Fruit fly (Drosophila melanogaster) whole organism, wandering third instar larva: ENCODE results near the gene dac.

ENCODE experiments used
- Dfd ChIP-seq: fragments of >200 bp; optimal IDR thresholded peaks from 2 replicates; lab custom pipeline; 2017; ENCODE audit warnings: missing biosample characterization, missing genetic modification characterization
- HLH106 ChIP-seq: fragments of 200-800 bp; optimal IDR thresholded peaks from 3 replicates; lab custom pipeline; 2019; ENCODE audit warnings: missing biosample characterization, mild to moderate bottlenecking, missing genetic modification characterization, moderate library complexity
- Hnf4 ChIP-seq: fragments of 200-800 bp; sonication (Bioruptor generic); optimal IDR thresholded peaks from 2 replicates; lab custom pipeline; 2016; ENCODE audit warnings: missing biosample characterization, mild to moderate bottlenecking, missing genetic modification characterization
- Hr78 ChIP-seq: fragments of >200 bp; optimal IDR thresholded peaks from 2 replicates; lab custom pipeline; 2017; ENCODE audit warnings: missing biosample characterization, missing genetic modification characterization
- Hr83 ChIP-seq: fragments of 200-300 bp; sonication (Bioruptor generic); optimal IDR thresholded peaks from 2 replicates; lab custom pipeline; 2016; ENCODE audit warnings: missing biosample characterization, mild to moderate bottlenecking, missing genetic modification characterization, moderate library complexity; ENCODE audit not compliant: poor library complexity, severe bottlenecking
- Mio ChIP-seq: sonication (Bioruptor generic); optimal IDR thresholded peaks from 2 replicates; lab custom pipeline; 2016; ENCODE audit warnings: missing biosample characterization, missing genetic modification characterization
- Rel ChIP-seq, 2 experiments: fragments of 200-800 bp; sonication (Bioruptor generic) in 1 of 2; optimal IDR thresholded peaks; 2 replicates in 1 of 2; 3 replicates in 1 of 2; lab custom pipeline; 2016 to 2019; ENCODE audit warnings: mild to moderate bottlenecking in 2 of 2, missing biosample characterization in 2 of 2, missing genetic modification characterization in 2 of 2, moderate library complexity in 1 of 2
- dmrt93B ChIP-seq: fragments of 200-800 bp; sonication (Bioruptor generic); optimal IDR thresholded peaks from 2 replicates; lab custom pipeline; 2018; ENCODE audit warnings: missing biosample characterization, mild to moderate bottlenecking, missing genetic modification characterization
- ey ChIP-seq: fragments of 200-800 bp; sonication (Bioruptor generic); optimal IDR thresholded peaks from 2 replicates; lab custom pipeline; 2016; ENCODE audit warnings: missing biosample characterization, missing genetic modification characterization
- h ChIP-seq: fragments of 200-800 bp; sonication (Bioruptor generic); optimal IDR thresholded peaks from 3 replicates; lab custom pipeline; 2016; ENCODE audit warnings: missing biosample characterization, mild to moderate bottlenecking, missing genetic modification characterization
- jim ChIP-seq: fragments of 175-275, 200-325 bp; sonication (Bioruptor generic); optimal IDR thresholded peaks from 2 replicates; lab custom pipeline; 2016; ENCODE audit warnings: missing biosample characterization, mild to moderate bottlenecking, missing genetic modification characterization
- psq ChIP-seq: fragments of 200-800 bp; sonication (Bioruptor generic); optimal IDR thresholded peaks from 3 replicates; lab custom pipeline; 2017; ENCODE audit warnings: missing biosample characterization, mild to moderate bottlenecking, missing genetic modification characterization, moderate library complexity
- rgr ChIP-seq: fragments of 200-800 bp; sonication (Bioruptor generic); optimal IDR thresholded peaks from 3 replicates; lab custom pipeline; 2016; ENCODE audit warnings: missing biosample characterization, mild to moderate bottlenecking, missing genetic modification characterization
- tai ChIP-seq: sonication (Bioruptor generic); optimal IDR thresholded peaks from 2 replicates; lab custom pipeline; 2016; ENCODE audit warnings: missing biosample characterization, missing genetic modification characterization

dm6 chr2L:16535071-16535581 is 49.3 kb upstream of the dac start:
- TF ChIP-seq Hnf4 (GFP tag; lab: Kevin White, UChicago) (no peak), Rel (GFP tag; optimal IDR thresholded peaks at IDR 0.05; lab: Kevin White, UChicago) (no peak), Rel (tag; optimal IDR thresholded peaks at IDR 0.05; lab: Kevin White, UChicago) (no peak), HLH106 (tag; lab: Kevin White, UChicago) (peak; percentile 67), ey (GFP tag; lab: Kevin White, UChicago) (peak; percentile 60), Dfd (GFP tag; lab: Kevin White, UChicago) (no peak), psq (GFP tag; lab: Kevin White, UChicago) (peak; percentile 55), tai (GFP tag; lab: Kevin White, UChicago) (no peak), h (GFP tag; lab: Kevin White, UChicago) (peak; percentile 47), Mio (GFP tag; lab: Kevin White, UChicago) (no peak), dmrt93B (GFP tag; lab: Kevin White, UChicago) (peak; percentile 19), Hr78 (GFP tag; lab: Kevin White, UChicago) (no peak), Hr83 (GFP tag; lab: Kevin White, UChicago) (no peak), rgr (GFP tag; lab: Kevin White, UChicago) (peak; percentile 62), jim (no peak)
